Worm (Caenorhabditis elegans) whole organism, L4 larva: ENCODE data around the gene cblc-1.
A peak's percentile ranks its signal among the peaks of the same experiment; 100 is the strongest.

Experiments used
- aly-2 ChIP-seq: sonication (generic microtip); optimal IDR thresholded peaks from 2 replicates; lab custom pipeline; 2018; ENCODE audit warnings: missing biosample characterization, missing genetic modification characterization
- ama-1 ChIP-seq: fragments of 150-350 bp; optimal IDR thresholded peaks from 2 replicates; lab custom pipeline; 2014; ENCODE audit warnings: inconsistent platforms, mixed read lengths
- ceh-32 ChIP-seq: sonication (generic microtip); optimal IDR thresholded peaks from 2 replicates; lab custom pipeline; 2016; ENCODE audit warnings: mild to moderate bottlenecking, missing genetic modification characterization, missing compliant biosample characterization; ENCODE audit not compliant: poor library complexity
- egl-27 ChIP-seq: sonication (generic microtip); optimal IDR thresholded peaks from 3 replicates; lab custom pipeline; 2017; ENCODE audit warnings: missing biosample characterization, missing genetic modification reagents, missing genetic modification characterization
- fos-1 ChIP-seq: fragments of 150-350 bp; optimal IDR thresholded peaks from 2 replicates; lab custom pipeline; 2014; ENCODE audit warnings: missing biosample characterization, missing genetic modification characterization
- hlh-30 ChIP-seq: sonication (generic microtip); optimal IDR thresholded peaks from 2 replicates; lab custom pipeline; 2017; ENCODE audit warnings: antibody characterized with exemption, mild to moderate bottlenecking, missing genetic modification characterization, missing compliant biosample characterization; ENCODE audit not compliant: insufficient read depth
- nhr-237 ChIP-seq: sonication (generic microtip); optimal IDR thresholded peaks from 2 replicates; lab custom pipeline; 2017; ENCODE audit warnings: missing biosample characterization, missing genetic modification characterization
- nhr-76 ChIP-seq: fragments of 150-350 bp; optimal IDR thresholded peaks from 2 replicates; lab custom pipeline; 2014; ENCODE audit warnings: missing biosample characterization, missing genetic modification characterization
- rbr-2 ChIP-seq: sonication (generic microtip); optimal IDR thresholded peaks from 2 replicates; lab custom pipeline; 2016; ENCODE audit warnings: missing genotype, missing genetic modification characterization, missing compliant biosample characterization
- unc-130 ChIP-seq: sonication (generic microtip); optimal IDR thresholded peaks from 2 replicates; lab custom pipeline; 2016; ENCODE audit warnings: missing genetic modification reagents, missing genetic modification characterization, missing compliant biosample characterization
- unc-39 ChIP-seq: sonication (generic microtip); optimal IDR thresholded peaks from 2 replicates; lab custom pipeline; 2017; ENCODE audit warnings: missing biosample characterization, missing genetic modification characterization
- unc-62 ChIP-seq, 3 experiments: fragments of 150-350 bp in 1 of 3; sonication (generic microtip); optimal IDR thresholded peaks in 2 of 3; peaks in 1 of 3; 1 replicate in 1 of 3; 2 replicates in 2 of 3; lab custom pipeline; 2014 to 2017; ENCODE audit warnings: missing biosample characterization in 3 of 3, missing genetic modification characterization in 3 of 3, missing genetic modification reagents in 3 of 3, missing genotype in 1 of 3
- zip-11 ChIP-seq: fragments of 200-800 bp; sonication (Bioruptor generic); IDR thresholded peaks from 2 replicates; pipeline ENCODE4 v1.3.6; 2022; ENCODE audit warnings: missing genetic modification characterization, missing compliant biosample characterization
- ztf-11 ChIP-seq: fragments of 150-350 bp; optimal IDR thresholded peaks from 2 replicates; lab custom pipeline; 2014; ENCODE audit warnings: missing biosample characterization, missing genetic modification characterization

DNA sequence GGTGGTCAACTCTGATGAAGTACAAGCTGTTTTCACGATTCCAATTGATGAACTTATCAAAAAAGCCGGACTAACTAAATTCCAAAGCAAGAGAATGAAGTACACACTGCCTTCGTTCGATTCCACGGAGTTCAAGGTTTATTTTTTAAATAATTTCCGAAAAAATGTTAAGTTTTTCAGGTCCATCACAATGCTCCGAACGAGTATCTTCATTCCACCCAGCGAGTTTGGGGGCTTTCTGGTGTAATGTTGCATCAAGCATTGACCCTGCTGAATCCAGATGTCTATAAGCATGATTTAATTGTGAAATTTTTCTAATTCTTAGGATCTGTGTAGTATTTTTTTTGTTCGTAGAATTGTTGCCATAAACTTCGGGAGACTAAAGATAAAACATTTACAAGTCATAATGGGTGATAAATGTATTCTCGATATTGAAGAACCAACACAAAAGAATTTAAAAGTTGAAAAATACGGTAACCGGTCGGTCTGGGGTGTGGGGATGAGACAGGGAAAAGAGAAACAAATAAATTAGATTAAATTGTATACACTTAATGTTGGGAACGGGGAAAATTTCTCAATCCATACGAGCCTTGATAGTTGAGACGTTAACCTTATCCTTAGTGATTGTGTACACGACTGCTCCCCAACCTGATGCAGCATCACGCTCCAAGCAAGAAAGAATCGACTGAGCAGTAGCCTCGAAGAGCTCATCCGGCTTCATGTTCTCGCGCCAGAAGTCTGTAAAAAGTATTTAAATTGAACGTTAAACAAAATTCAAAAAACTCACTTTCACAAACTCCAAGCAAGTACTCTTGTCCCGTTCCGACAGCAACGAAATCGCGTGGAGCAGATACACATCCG, 13.4 kb upstream of the cblc-1 start:
- TF ChIP-seq unc-130 (no peak), ceh-32 (tag; lab: Kevin White, UChicago) (no peak), hlh-30 (tag; lab: Kevin White, UChicago) (no peak), nhr-76 (no peak), unc-39 (tag; lab: Kevin White, UChicago) (no peak), aly-2 (tag; lab: Kevin White, UChicago) (no peak), ztf-11 (tag; lab: Kevin White, UChicago) (no peak), egl-27 (no peak), unc-62 (GFP tag; optimal IDR thresholded peaks at IDR 0.05 in 1 of 2; lab: Kevin White, UChicago) (peak in 1 of 2 experiments; percentile 62), unc-62 (tag; optimal IDR thresholded peaks at IDR 0.05; lab: Kevin White, UChicago) (no peak), nhr-237 (tag; lab: Kevin White, UChicago) (no peak), zip-11 (GFP tag; lab: Robert Waterston, UW) (no peak), fos-1 (tag; lab: Kevin White, UChicago) (no peak), ama-1 (lab: Kevin White, UChicago) (no peak), rbr-2 (tag; lab: Kevin White, UChicago) (no peak)
